Fruit fly (Drosophila melanogaster) whole organism, embryonic: ENCODE results near the gene Cpr73D.

Experiments used
- Antp ChIP-seq: fragments of 200-800 bp; sonication (Bioruptor generic); optimal IDR thresholded peaks from 3 replicates; lab custom pipeline; 2016; ENCODE audit warnings: missing biosample characterization, missing genetic modification characterization
- BtbVII ChIP-seq: fragments of 200-800 bp; sonication (Bioruptor generic); optimal IDR thresholded peaks from 3 replicates; lab custom pipeline; 2017; ENCODE audit warnings: missing biosample characterization, mild to moderate bottlenecking, missing genetic modification characterization
- CG11247 ChIP-seq: fragments of 200-800 bp; sonication (Bioruptor generic); IDR thresholded peaks from 2 replicates; pipeline ENCODE4 v1.3.6; 2022; ENCODE audit warnings: missing biosample characterization, missing genetic modification characterization
- CG12236 ChIP-seq: fragments of 200-800 bp; sonication (Bioruptor generic); optimal IDR thresholded peaks from 2 replicates; lab custom pipeline; 2016; ENCODE audit warnings: missing biosample characterization, missing genetic modification characterization
- CG14710 ChIP-seq: fragments of 200-800 bp; sonication (Bioruptor generic); optimal IDR thresholded peaks from 3 replicates; lab custom pipeline; 2019; ENCODE audit warnings: missing biosample characterization, mild to moderate bottlenecking, missing genetic modification characterization, moderate library complexity
- CG17829 ChIP-seq: fragments of 200-800 bp; optimal IDR thresholded peaks from 2 replicates; lab custom pipeline; 2019; ENCODE audit warnings: missing biosample characterization, mild to moderate bottlenecking, missing genetic modification characterization, moderate library complexity
- CG18011 ChIP-seq: fragments of 200-800 bp; sonication (Bioruptor generic); optimal IDR thresholded peaks from 2 replicates; lab custom pipeline; 2017; ENCODE audit warnings: missing biosample characterization, missing genetic modification characterization, mild to moderate bottlenecking, moderate library complexity, missing genotype
- CG2199 ChIP-seq: fragments of 200-800 bp; sonication (Bioruptor generic); IDR thresholded peaks from 3 replicates; pipeline ENCODE4 v1.3.6; 2022; ENCODE audit warnings: missing biosample characterization, missing genetic modification characterization
- CG2678 ChIP-seq: fragments of 200-800 bp; sonication (Bioruptor generic); optimal IDR thresholded peaks from 3 replicates; lab custom pipeline; 2019; ENCODE audit warnings: missing biosample characterization, mild to moderate bottlenecking, missing genetic modification characterization, moderate library complexity
- CG30020 ChIP-seq: fragments of 200-800 bp; optimal IDR thresholded peaks from 2 replicates; lab custom pipeline; 2019; ENCODE audit warnings: missing biosample characterization, mild to moderate bottlenecking, missing genetic modification characterization, moderate library complexity
- CG3163 ChIP-seq: fragments of 200-800 bp; sonication (Bioruptor generic); optimal IDR thresholded peaks from 3 replicates; lab custom pipeline; 2016; ENCODE audit warnings: missing biosample characterization, missing genetic modification characterization
- CG32532 ChIP-seq: fragments of 200-800 bp; sonication (Bioruptor generic); IDR thresholded peaks from 2 replicates; pipeline ENCODE4 v1.3.6; 2022; ENCODE audit warnings: missing biosample characterization, missing genetic modification characterization
- CG3281 ChIP-seq: fragments of 200-800 bp; sonication (Bioruptor generic); optimal IDR thresholded peaks from 3 replicates; lab custom pipeline; 2017; ENCODE audit warnings: missing biosample characterization, mild to moderate bottlenecking, missing genetic modification characterization
- CG6175 ChIP-seq: fragments of 200-800 bp; sonication (Bioruptor generic); IDR thresholded peaks from 3 replicates; pipeline ENCODE4 v1.3.6; 2022; ENCODE audit warnings: missing biosample characterization, missing genetic modification characterization
- CG7963 ChIP-seq: fragments of 200-800 bp; sonication (Bioruptor generic); IDR thresholded peaks from 3 replicates; pipeline ENCODE4 v1.3.6; 2022; ENCODE audit warnings: missing biosample characterization, missing genetic modification characterization; ENCODE audit not compliant: partially characterized antibody
- Camta ChIP-seq: fragments of 200-800 bp; sonication (Bioruptor generic); optimal IDR thresholded peaks from 2 replicates; lab custom pipeline; 2016; ENCODE audit warnings: missing biosample characterization, missing genetic modification characterization
- D19A ChIP-seq: fragments of 200-800 bp; optimal IDR thresholded peaks from 3 replicates; lab custom pipeline; 2019; ENCODE audit warnings: missing biosample characterization, mild to moderate bottlenecking, missing genetic modification characterization, moderate library complexity
- Deaf1 ChIP-seq: fragments of 200-800 bp; optimal IDR thresholded peaks from 3 replicates; lab custom pipeline; 2019; ENCODE audit warnings: missing biosample characterization, mild to moderate bottlenecking, missing genetic modification characterization, moderate library complexity
- Ets65A ChIP-seq: fragments of 200-800 bp; sonication (Bioruptor generic); peaks from one replicate; lab custom pipeline; 2016; ENCODE audit warnings: missing biosample characterization, missing genetic modification characterization
- Gug ChIP-seq: fragments of 200-800 bp; sonication (Bioruptor generic); IDR thresholded peaks from 4 replicates; pipeline ENCODE4 v1.3.6; 2022; ENCODE audit warnings: missing biosample characterization, missing genetic modification characterization
- Hmx ChIP-seq: fragments of 200-800 bp; sonication (Bioruptor generic); optimal IDR thresholded peaks from 2 replicates; lab custom pipeline; 2016; ENCODE audit warnings: missing biosample characterization, missing genetic modification characterization
- Lhr ChIP-seq: fragments of 200-800 bp; sonication (Bioruptor generic); optimal IDR thresholded peaks from 3 replicates; lab custom pipeline; 2017; ENCODE audit warnings: mild to moderate bottlenecking, missing biosample characterization, missing genetic modification reagents, missing genetic modification characterization
- Myb ChIP-seq: fragments of 200-800 bp; sonication (Bioruptor generic); optimal IDR thresholded peaks from 2 replicates; lab custom pipeline; 2016; ENCODE audit warnings: missing biosample characterization, missing genetic modification characterization
- Opbp ChIP-seq: fragments of 200-800 bp; sonication (Bioruptor generic); IDR thresholded peaks from 3 replicates; pipeline ENCODE4 v1.3.6; 2022; ENCODE audit warnings: missing biosample characterization, missing genetic modification characterization; ENCODE audit not compliant: partially characterized antibody
- Sry-β ChIP-seq: fragments of 200-800 bp; sonication (Bioruptor generic); optimal IDR thresholded peaks from 2 replicates; lab custom pipeline; 2018; ENCODE audit warnings: missing biosample characterization, mild to moderate bottlenecking, missing genetic modification characterization, moderate library complexity
- Trl ChIP-seq, 3 experiments: fragments of >200 bp in 2 of 3; fragments of 200-800 bp in 1 of 3; sonication (Bioruptor generic) in 1 of 3; optimal IDR thresholded peaks; 2 replicates in 1 of 3; 3 replicates in 2 of 3; lab custom pipeline; 2016 to 2017; ENCODE audit warnings: missing biosample characterization in 1 of 3, missing genetic modification characterization in 1 of 3
- Xrp1 ChIP-seq: fragments of 200-800 bp; sonication (Bioruptor generic); IDR thresholded peaks from 2 replicates; pipeline ENCODE4 v1.3.6; 2022; ENCODE audit warnings: missing biosample characterization, missing genetic modification characterization
- bsh ChIP-seq, 2 experiments: fragments of 200-800 bp; sonication (Bioruptor generic); optimal IDR thresholded peaks; 2 replicates each; lab custom pipeline; 2017 to 2018; ENCODE audit warnings: mild to moderate bottlenecking in 2 of 2, missing biosample characterization in 2 of 2, missing genetic modification characterization in 2 of 2, moderate library complexity in 1 of 2
- cg ChIP-seq: fragments of 200-800 bp; sonication (Bioruptor generic); optimal IDR thresholded peaks from 3 replicates; lab custom pipeline; 2019; ENCODE audit warnings: missing biosample characterization, mild to moderate bottlenecking, missing genetic modification characterization, moderate library complexity
- dysf ChIP-seq: fragments of 200-800 bp; sonication (Bioruptor generic); IDR thresholded peaks from 3 replicates; pipeline ENCODE4 v1.3.6; 2022; ENCODE audit warnings: missing biosample characterization, missing genetic modification characterization
- fd96Cb ChIP-seq: fragments of 200-800 bp; sonication (Bioruptor generic); optimal IDR thresholded peaks from 2 replicates; lab custom pipeline; 2018; ENCODE audit warnings: missing biosample characterization, mild to moderate bottlenecking, missing genetic modification characterization, moderate library complexity
- kni ChIP-seq: fragments of 200-800 bp; sonication (Bioruptor generic); optimal IDR thresholded peaks from 3 replicates; lab custom pipeline; 2017; ENCODE audit warnings: mild to moderate bottlenecking, missing biosample characterization, missing genetic modification reagents, missing genetic modification characterization
- mirr ChIP-seq: fragments of 200-800 bp; sonication (Bioruptor generic); optimal IDR thresholded peaks from 3 replicates; lab custom pipeline; 2018; ENCODE audit warnings: missing biosample characterization, mild to moderate bottlenecking, missing genetic modification characterization
- nom ChIP-seq: fragments of 200-800 bp; sonication (Bioruptor generic); optimal IDR thresholded peaks from 2 replicates; lab custom pipeline; 2017; ENCODE audit warnings: missing biosample characterization, missing genetic modification characterization, mild to moderate bottlenecking, moderate library complexity, missing genetic modification reagents
- pfk ChIP-seq: fragments of 200-800 bp; sonication (Bioruptor generic); optimal IDR thresholded peaks from 2 replicates; lab custom pipeline; 2018; ENCODE audit warnings: missing biosample characterization, mild to moderate bottlenecking, missing genetic modification characterization, moderate library complexity
- pita ChIP-seq: fragments of 200-800 bp; sonication (Bioruptor generic); optimal IDR thresholded peaks from 2 replicates; lab custom pipeline; 2017; ENCODE audit warnings: missing biosample characterization, mild to moderate bottlenecking, missing genetic modification characterization
- psq ChIP-seq: fragments of 200-800 bp; sonication (Bioruptor generic); optimal IDR thresholded peaks from 2 replicates; lab custom pipeline; 2017; ENCODE audit warnings: missing biosample characterization, missing genetic modification characterization
- sd ChIP-seq: fragments of 200-800 bp; sonication (Bioruptor generic); optimal IDR thresholded peaks from 3 replicates; lab custom pipeline; 2018; ENCODE audit warnings: missing biosample characterization, mild to moderate bottlenecking, missing genetic modification characterization, moderate library complexity
- slou ChIP-seq: fragments of 200-800 bp; sonication (Bioruptor generic); optimal IDR thresholded peaks from 3 replicates; lab custom pipeline; 2016; ENCODE audit warnings: missing biosample characterization, missing genetic modification characterization
- sna ChIP-seq: fragments of 200-800 bp; sonication (Bioruptor generic); IDR thresholded peaks from 2 replicates; pipeline ENCODE4 v1.3.6; 2022; ENCODE audit warnings: missing biosample characterization, missing genetic modification characterization; ENCODE audit not compliant: partially characterized antibody
- sr ChIP-seq: fragments of 200-800 bp; sonication (Bioruptor generic); IDR thresholded peaks from 3 replicates; pipeline ENCODE4 v1.3.6; 2022; ENCODE audit warnings: missing biosample characterization, missing genetic modification characterization
- vvl ChIP-seq: fragments of 200-800 bp; sonication (Bioruptor generic); IDR thresholded peaks from 2 replicates; pipeline ENCODE4 v1.3.6; 2022; ENCODE audit warnings: missing biosample characterization, missing genetic modification characterization
- wor ChIP-seq: fragments of 200-800 bp; sonication (Bioruptor generic); IDR thresholded peaks from 2 replicates; pipeline ENCODE4 v1.3.6; 2022; ENCODE audit warnings: missing biosample characterization, missing genetic modification characterization

Cpr73D gene

dm6 chr3L:16941319-16941718, 16.2 kb downstream of the Cpr73D start (continued):
- no peak for TF ChIP-seq Camta (GFP tag; lab: Kevin White, UChicago)
- no peak for TF ChIP-seq CG12236 (GFP tag; lab: Kevin White, UChicago)
- TF ChIP-seq CG2678: peak; percentile 50
- 0 out of 2 replicates have a peak, but pooled peaks have one; percentile 20 for TF ChIP-seq wor (GFP tag; lab: Robert Waterston, UW)
- TF ChIP-seq dysf (GFP tag; lab: Robert Waterston, UW): 0 out of 3 replicates have a peak, but pooled peaks have one; percentile 34
- no peak for TF ChIP-seq pfk (GFP tag; lab: Kevin White, UChicago)
- TF ChIP-seq CG18011 (GFP tag; lab: Kevin White, UChicago): no peak
- no peak for TF ChIP-seq Antp (GFP tag; lab: Kevin White, UChicago)
- no peak for TF ChIP-seq sr (GFP tag; lab: Robert Waterston, UW)
- no peak for TF ChIP-seq CG17829 (tag; lab: Kevin White, UChicago)
- no peak for TF ChIP-seq psq (GFP tag; lab: Kevin White, UChicago)
- peak; percentile 6 for TF ChIP-seq Myb (GFP tag; lab: Kevin White, UChicago)
- no peak for TF ChIP-seq mirr (GFP tag; lab: Kevin White, UChicago)
- no peak for TF ChIP-seq fd96Cb (tag; lab: Kevin White, UChicago)
- no peak for TF ChIP-seq Gug (GFP tag; lab: Robert Waterston, UW)
- peak in 1 of 2 experiments; percentile 48 for TF ChIP-seq bsh (GFP tag; optimal IDR thresholded peaks at IDR 0.05; lab: Kevin White, UChicago)
- TF ChIP-seq CG7963: no peak
- TF ChIP-seq, all 482 proteins: peak for 59

- TF ChIP-seq Hmx (GFP tag; lab: Kevin White, UChicago): no peak
- no peak for TF ChIP-seq CG30020
- TF ChIP-seq slou (GFP tag; lab: Kevin White, UChicago): no peak
- no peak for TF ChIP-seq D19A (tag; lab: Kevin White, UChicago)
These were observed 18.6 kb downstream of the Cpr73D start, which contains the start of gene CG13022 for dm6 chr3L:16938852-16939251. Gene CG13022 (minus strand): TSS chr3L:16938952.

- peak; percentile 35 for TF ChIP-seq Deaf1 (tag; lab: Kevin White, UChicago)
- TF ChIP-seq sna (GFP tag; lab: Robert Waterston, UW): no peak
These were observed 20.8 kb downstream of the Cpr73D start for dm6 chr3L:16936689-16937088.

dm6 chr3L:16935284-16935683, 22.2 kb downstream of the Cpr73D start, which contains the start of gene CG11905:
Gene CG11905 (minus strand): TSS chr3L:16935536.
- TF ChIP-seq Xrp1 (GFP tag; lab: Robert Waterston, UW) (no peak), Ets65A (GFP tag; lab: Kevin White, UChicago) (peak; percentile 57), vvl (GFP tag; lab: Robert Waterston, UW) (0 out of 2 replicates have a peak, but pooled peaks have one; percentile 11), CG3163 (GFP tag; lab: Kevin White, UChicago) (peak; percentile 74), Sry-β (GFP tag; lab: Kevin White, UChicago) (no peak), CG14710 (tag; lab: Kevin White, UChicago) (no peak), CG32532 (GFP tag; lab: Robert Waterston, UW) (no peak), nom (GFP tag; lab: Kevin White, UChicago) (peak; percentile 23), kni (GFP tag; lab: Kevin White, UChicago) (peak; percentile 2)

dm6 chr3L:16930522-16930921, 27.0 kb downstream of the Cpr73D start:
- TF ChIP-seq BtbVII (GFP tag; lab: Kevin White, UChicago) (no peak), CG3163 (GFP tag; lab: Kevin White, UChicago) (no peak), cg (peak; percentile 8), CG6175 (GFP tag; lab: Robert Waterston, UW) (peak; percentile 47; the same call in 1 of the 3 replicates), Trl (optimal IDR thresholded peaks at IDR 0.05; lab: Kevin White, UChicago) (no peak), Trl (GFP tag; optimal IDR thresholded peaks at IDR 0.05; lab: Kevin White, UChicago) (no peak), CG11247 (GFP tag; lab: Robert Waterston, UW) (0 out of 2 replicates have a peak, but pooled peaks have one; percentile 13), CG2199 (0 out of 3 replicates have a peak, but pooled peaks have one; percentile 13), pita (peak; percentile 73), sd (tag; lab: Kevin White, UChicago) (no peak), Antp (GFP tag; lab: Kevin White, UChicago) (no peak), CG3281 (no peak), Lhr (GFP tag; lab: Kevin White, UChicago) (peak; percentile 52), Opbp (GFP tag; lab: Robert Waterston, UW) (peak; percentile 50; the same call in 1 of the 3 replicates)
